Worm (Caenorhabditis elegans): ENCODE results near the gene rap-1.

Gene rap-1

ce11 chrIV:8920284-8920806 is 1.7 kb upstream of the rap-1 start:
- TF ChIP-seq aha-1 (tag; optimal IDR thresholded peaks at IDR 0.05), result no peak
- TF ChIP-seq elt-2 (tag; optimal IDR thresholded peaks at IDR 0.05), result no peak
- TF ChIP-seq lin-39 (tag; optimal IDR thresholded peaks at IDR 0.05), result no peak
- peak; percentile 26 for TF ChIP-seq nhr-47 (tag; optimal IDR thresholded peaks at IDR 0.05)
- TF ChIP-seq lin-14 (GFP tag; optimal IDR thresholded peaks at IDR 0.05), result peak; percentile 66
- no peak for TF ChIP-seq ceh-90 (tag; optimal IDR thresholded peaks at IDR 0.05)
- TF ChIP-seq rnt-1 (tag; optimal IDR thresholded peaks at IDR 0.05), result peak; percentile 52
- TF ChIP-seq nhr-84 (tag; optimal IDR thresholded peaks at IDR 0.05), result no peak
- 0 out of 2 replicates have a peak, but pooled peaks have one; percentile 26 for TF ChIP-seq nhr-19 (GFP tag; conservative IDR thresholded peaks at IDR 0.05)
- no peak for TF ChIP-seq ztf-11 (tag; optimal IDR thresholded peaks at IDR 0.05)
- peak; percentile 2 for TF ChIP-seq swsn-7 (tag; optimal IDR thresholded peaks at IDR 0.05)
- TF ChIP-seq alr-1 (tag; optimal IDR thresholded peaks at IDR 0.05; ENCODE audit: borderline replicate concordance), result no peak
- peak; percentile 22 for TF ChIP-seq skn-1 (tag; optimal IDR thresholded peaks at IDR 0.05)
- TF ChIP-seq egl-13 (tag; optimal IDR thresholded peaks at IDR 0.05), result no peak
- TF ChIP-seq efl-1 (optimal IDR thresholded peaks at IDR 0.05), result peak; percentile 13
- TF ChIP-seq efl-1 (GFP tag; optimal IDR thresholded peaks at IDR 0.05 in 1 of 2), result peak in 1 of 2 experiments; percentile 56
- peak; percentile 31 for TF ChIP-seq snu-23 (GFP tag; optimal IDR thresholded peaks at IDR 0.05)
- no peak for TF ChIP-seq sup-37 (GFP tag; optimal IDR thresholded peaks at IDR 0.05)
- peak; percentile 43 for TF ChIP-seq nhr-71 (tag; optimal IDR thresholded peaks at IDR 0.05)
- TF ChIP-seq lsy-2 (tag; optimal IDR thresholded peaks at IDR 0.05), result peak in 1 of 2 experiments; percentile 40
- no peak for TF ChIP-seq isw-1 (GFP tag; IDR thresholded peaks at IDR 0.05)
- peak in 1 of 3 experiments; percentile 5 for TF ChIP-seq ceh-82 (tag; optimal IDR thresholded peaks at IDR 0.05)
- no peak for TF ChIP-seq nhr-76 (tag; optimal IDR thresholded peaks at IDR 0.05)
- no peak for TF ChIP-seq lin-15B (tag; optimal IDR thresholded peaks at IDR 0.05)
- peak; percentile 79 for TF ChIP-seq blmp-1 (tag; optimal IDR thresholded peaks at IDR 0.05)

ce11 chrIV:8916010-8916409 is 2.7 kb downstream of the rap-1 start, which contains the start of gene C27B7.9:
Gene C27B7.9, minus strand, starts transcription at chrIV:8916110.
- TF ChIP-seq unc-98 (GFP tag; IDR thresholded peaks at IDR 0.05), result no peak

- TF ChIP-seq ztf-4 (tag; optimal IDR thresholded peaks at IDR 0.05), result no peak
- TF ChIP-seq hpl-2 (GFP tag; optimal IDR thresholded peaks at IDR 0.05), result no peak
- TF ChIP-seq mef-2 (tag; optimal IDR thresholded peaks at IDR 0.05), result no peak
- TF ChIP-seq irx-1 (tag; optimal IDR thresholded peaks at IDR 0.05), result no peak
- TF ChIP-seq nhr-47 (tag; optimal IDR thresholded peaks at IDR 0.05), result no peak
- no peak for TF ChIP-seq grh-1 (GFP tag; IDR thresholded peaks at IDR 0.05)
- no peak for TF ChIP-seq pag-3 (tag; optimal IDR thresholded peaks at IDR 0.05; ENCODE audit: borderline replicate concordance, insufficient read depth)
- TF ChIP-seq aha-1 (tag; optimal IDR thresholded peaks at IDR 0.05), result no peak
- peak in 1 of 6 experiments; percentile 13 for TF ChIP-seq elt-3 (tag; optimal IDR thresholded peaks at IDR 0.05)
- TF ChIP-seq nhr-77 (tag; optimal IDR thresholded peaks at IDR 0.05), result no peak
- no peak for TF ChIP-seq F16B12.6 (tag; optimal IDR thresholded peaks at IDR 0.05)
- no peak for TF ChIP-seq xbp-1 (tag; optimal IDR thresholded peaks at IDR 0.05)
- TF ChIP-seq sox-4 (tag; optimal IDR thresholded peaks at IDR 0.05), result no peak
- TF ChIP-seq C04F5.9 (tag; optimal IDR thresholded peaks at IDR 0.05), result no peak
- TF ChIP-seq tbx-2 (tag; optimal IDR thresholded peaks at IDR 0.05), result no peak
- no peak for TF ChIP-seq unc-86 (tag; optimal IDR thresholded peaks at IDR 0.05)
- no peak for TF ChIP-seq jun-1 (tag; optimal IDR thresholded peaks at IDR 0.05)
- TF ChIP-seq hlh-4 (tag; optimal IDR thresholded peaks at IDR 0.05), result no peak
- no peak for TF ChIP-seq ztf-11 (tag; optimal IDR thresholded peaks at IDR 0.05)
- TF ChIP-seq mep-1 (tag; optimal IDR thresholded peaks at IDR 0.05), result no peak
- TF ChIP-seq nhr-12 (tag; optimal IDR thresholded peaks at IDR 0.05), result no peak
- TF ChIP-seq pqm-1 (tag; optimal IDR thresholded peaks at IDR 0.05), result no peak
- no peak for TF ChIP-seq ceh-88 (GFP tag; IDR thresholded peaks at IDR 0.05)
- TF ChIP-seq nhr-85 (tag), result peak; percentile 42
- TF ChIP-seq lin-35 (GFP tag; optimal IDR thresholded peaks at IDR 0.05), result peak in 1 of 2 experiments; percentile 24
- TF ChIP-seq alr-1 (tag; optimal IDR thresholded peaks at IDR 0.05; ENCODE audit: borderline replicate concordance), result no peak
- no peak for TF ChIP-seq snu-23 (GFP tag; optimal IDR thresholded peaks at IDR 0.05)
- no peak for TF ChIP-seq nhr-237 (tag; optimal IDR thresholded peaks at IDR 0.05)
- TF ChIP-seq nhr-76 (tag; optimal IDR thresholded peaks at IDR 0.05), result no peak
- no peak for TF ChIP-seq pax-3 (tag; optimal IDR thresholded peaks at IDR 0.05)
- TF ChIP-seq blmp-1 (tag; optimal IDR thresholded peaks at IDR 0.05), result peak; percentile 15
- no peak for TF ChIP-seq nhr-19 (GFP tag; conservative IDR thresholded peaks at IDR 0.05)
Observed at ce11 chrIV:8914187-8914586, 4.5 kb downstream of the rap-1 start.

Measured in whole organism, L1 larva.